Worm (Caenorhabditis elegans) whole organism, midembryonic: ENCODE measurements around the gene C50F4.4.

Experiments used
- T22C8.4 ChIP-seq: fragments of 200-800 bp; sonication (Bioruptor generic); IDR thresholded peaks from 2 replicates; pipeline ENCODE4 v1.3.6; 2022; ENCODE audit warnings: missing genetic modification characterization, missing compliant biosample characterization
- cog-1 ChIP-seq: sonication (generic microtip); optimal IDR thresholded peaks from 2 replicates; lab custom pipeline; 2016; ENCODE audit warnings: missing genetic modification characterization, missing compliant biosample characterization
- klf-2 ChIP-seq: fragments of 200-800 bp; sonication (Bioruptor generic); conservative IDR thresholded peaks from 2 replicates; pipeline ENCODE4 v1.3.6; 2022; ENCODE audit warnings: missing genetic modification reagents, missing genetic modification characterization, missing compliant biosample characterization
- tab-1 ChIP-seq: fragments of 200-800 bp; sonication (Bioruptor generic); IDR thresholded peaks from 2 replicates; pipeline ENCODE4 v1.3.6; 2022; ENCODE audit warnings: missing genetic modification characterization, missing compliant biosample characterization
- ztf-23 ChIP-seq: fragments of 200-800 bp; sonication (Bioruptor generic); IDR thresholded peaks from 2 replicates; pipeline ENCODE4 v1.3.6; 2022; ENCODE audit warnings: missing genetic modification reagents, missing genetic modification characterization, missing compliant biosample characterization
- ztf-29 ChIP-seq: fragments of 200-800 bp; sonication (Bioruptor generic); IDR thresholded peaks from 2 replicates; pipeline ENCODE4 v1.3.6; 2022; ENCODE audit warnings: missing genetic modification reagents, missing genetic modification characterization, missing compliant biosample characterization

DNA sequence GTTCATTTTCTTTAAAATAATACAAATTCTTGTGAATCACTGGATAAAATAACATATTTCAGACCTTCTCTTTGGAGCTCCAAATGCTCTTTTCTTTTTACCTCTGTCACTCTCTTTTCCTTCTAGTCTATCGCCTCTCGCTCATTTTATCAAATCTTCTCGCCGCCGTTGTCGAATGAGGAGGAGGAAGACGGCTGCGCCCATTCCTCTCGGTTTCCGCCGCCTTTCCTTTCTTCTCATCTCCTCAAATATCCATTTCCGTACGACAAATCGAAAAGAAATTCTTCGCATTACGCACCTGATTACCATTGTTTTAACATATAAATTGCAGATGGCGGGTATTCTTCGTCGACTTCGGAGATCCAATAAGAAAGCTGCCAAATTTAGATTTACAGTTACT, 13.7 kb downstream of the C50F4.4 start, which contains the start of gene ehbp-1:
- TF ChIP-seq ztf-29 (GFP tag; lab: Robert Waterston, UW) (no peak), tab-1 (no peak), cog-1 (tag; lab: Kevin White, UChicago) (no peak), klf-2 (GFP tag; lab: Robert Waterston, UW) (no peak), T22C8.4 (GFP tag; lab: Robert Waterston, UW) (no peak), ztf-23 (no peak)
